Fruit fly (Drosophila melanogaster): ENCODE measurements around the gene CG14115.
A peak's percentile ranks its signal among the peaks of the same experiment; 100 is the strongest.

The CG14115 gene

DNA sequence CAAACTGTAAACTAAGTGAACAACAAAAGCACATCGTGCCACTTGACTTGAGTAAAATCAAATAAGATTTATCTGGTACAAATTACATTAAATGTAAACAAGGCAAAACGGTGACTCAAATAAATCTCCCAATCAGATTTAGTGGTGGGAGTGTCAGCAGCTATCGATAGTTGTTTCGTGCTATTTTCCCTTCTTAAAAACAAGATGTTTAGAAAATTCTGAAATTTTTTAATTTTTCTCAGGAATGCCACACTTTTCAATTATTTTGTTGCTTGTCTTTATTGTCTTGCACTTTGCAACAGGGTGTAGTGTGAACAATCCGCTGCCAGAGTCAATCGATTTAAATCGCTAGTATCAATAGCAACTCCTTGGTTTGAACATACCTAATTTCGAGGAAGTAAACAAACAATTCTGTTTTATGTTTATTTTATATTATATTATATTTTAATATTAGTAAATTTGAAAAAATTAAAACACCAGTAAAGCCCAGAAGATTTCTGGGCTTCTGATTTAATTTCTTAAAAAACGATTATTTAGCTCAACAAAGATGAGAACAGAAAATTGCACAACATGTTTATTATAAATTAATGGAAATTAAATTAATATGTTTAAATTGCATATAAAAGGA is 45.9 kb downstream of the CG14115 start, which contains the start of gene MICAL-like (continued):
- peak; percentile 85 for TF ChIP-seq row (GFP tag; IDR thresholded peaks at IDR 0.05)
- no peak for TF ChIP-seq CG12104 (GFP tag; optimal IDR thresholded peaks at IDR 0.05)
- TF ChIP-seq Atf6 (GFP tag; IDR thresholded peaks at IDR 0.05), result 0 out of 2 replicates have a peak, but pooled peaks have one; percentile 14
- no peak for TF ChIP-seq br (optimal IDR thresholded peaks at IDR 0.05)
- peak; percentile 72 for TF ChIP-seq bbx (GFP tag; IDR thresholded peaks at IDR 0.05; ENCODE audit: partially characterized antibody)
- peak; percentile 16; the same call in 1 of the 2 replicates for TF ChIP-seq CG17328 (GFP tag; IDR thresholded peaks at IDR 0.05)
- no peak for TF ChIP-seq CG11560 (tag; IDR thresholded peaks at IDR 0.05)
- peak; percentile 73 for TF ChIP-seq CG16813 (GFP tag; IDR thresholded peaks at IDR 0.05; ENCODE audit: partially characterized antibody)
- TF ChIP-seq CG18476 (GFP tag; optimal IDR thresholded peaks at IDR 0.05), result no peak
- peak; percentile 67 for TF ChIP-seq CG2129 (GFP tag; IDR thresholded peaks at IDR 0.05; ENCODE audit: partially characterized antibody)
- peak; percentile 49 for TF ChIP-seq Ada2b (GFP tag; IDR thresholded peaks at IDR 0.05)
- peak; percentile 71 for TF ChIP-seq CG7963 (GFP tag; IDR thresholded peaks at IDR 0.05; ENCODE audit: partially characterized antibody)
- peak; percentile 6; the same call in 1 of the 2 replicates for TF ChIP-seq Xrp1 (GFP tag; IDR thresholded peaks at IDR 0.05)
- peak; percentile 40; the same call in 1 of the 2 replicates for TF ChIP-seq al (GFP tag; IDR thresholded peaks at IDR 0.05)
- TF ChIP-seq Antp (GFP tag; optimal IDR thresholded peaks at IDR 0.05), result peak; percentile 47
- no peak for TF ChIP-seq CG5180 (GFP tag; optimal IDR thresholded peaks at IDR 0.05)
- peak; percentile 43 for TF ChIP-seq CG1603 (tag; optimal IDR thresholded peaks at IDR 0.05)
- peak; percentile 89 for TF ChIP-seq CG3995 (GFP tag; optimal IDR thresholded peaks at IDR 0.05)
- no peak for TF ChIP-seq CG13894 (tag; optimal IDR thresholded peaks at IDR 0.05)
- no peak for TF ChIP-seq CG30403 (GFP tag; optimal IDR thresholded peaks at IDR 0.05)
- peak in 1 of 2 experiments; percentile 89 for TF ChIP-seq insv (GFP tag; optimal IDR thresholded peaks at IDR 0.05)
- TF ChIP-seq B-H2 (GFP tag; optimal IDR thresholded peaks at IDR 0.05), result no peak
- no peak for TF ChIP-seq CG12071 (GFP tag; optimal IDR thresholded peaks at IDR 0.05)
- peak in 1 of 2 experiments; percentile 28 for TF ChIP-seq bsh (GFP tag; optimal IDR thresholded peaks at IDR 0.05)
- no peak for TF ChIP-seq grau (tag; optimal IDR thresholded peaks at IDR 0.05)
- peak; percentile 5 for TF ChIP-seq bab2 (GFP tag; optimal IDR thresholded peaks at IDR 0.05)
- TF ChIP-seq Six4 (GFP tag; optimal IDR thresholded peaks at IDR 0.05), result no peak
- no peak for TF ChIP-seq CG14667 (GFP tag; IDR thresholded peaks at IDR 0.05)
- no peak for TF ChIP-seq Awh (GFP tag; IDR thresholded peaks at IDR 0.05)
- no peak for TF ChIP-seq ara (GFP tag; IDR thresholded peaks at IDR 0.05)
- peak; percentile 21 for TF ChIP-seq Xbp1 (GFP tag; optimal IDR thresholded peaks at IDR 0.05)
- peak; percentile 88 for TF ChIP-seq Sry-δ (GFP tag; optimal IDR thresholded peaks at IDR 0.05)
- peak; percentile 45 for TF ChIP-seq CG33213 (GFP tag; optimal IDR thresholded peaks at IDR 0.05)
- no peak for TF ChIP-seq HmgD (GFP tag; optimal IDR thresholded peaks at IDR 0.05)
- no peak for TF ChIP-seq CG4854 (GFP tag; optimal IDR thresholded peaks at IDR 0.05)
- TF ChIP-seq Dref (GFP tag; IDR thresholded peaks at IDR 0.05), result peak; percentile 66
- TF ChIP-seq ken (GFP tag; IDR thresholded peaks at IDR 0.05), result peak; percentile 60; the same call in 1 of the 3 replicates
- TF ChIP-seq Opbp (GFP tag; IDR thresholded peaks at IDR 0.05; ENCODE audit: partially characterized antibody), result peak; percentile 54; the same call in 1 of the 3 replicates
- peak; percentile 33 for TF ChIP-seq CG2120 (GFP tag; optimal IDR thresholded peaks at IDR 0.05)
- peak; percentile 30 for TF ChIP-seq CG9817 (tag; optimal IDR thresholded peaks at IDR 0.05)
- peak; percentile 12; the same call in 1 of the 2 replicates for TF ChIP-seq CG6272 (GFP tag; IDR thresholded peaks at IDR 0.05)
- peak; percentile 13 for TF ChIP-seq CG5245 (GFP tag; optimal IDR thresholded peaks at IDR 0.05)
- TF ChIP-seq lbe (GFP tag; optimal IDR thresholded peaks at IDR 0.05), result no peak
- no peak for TF ChIP-seq eve (GFP tag; optimal IDR thresholded peaks at IDR 0.05)
- TF ChIP-seq slbo (GFP tag; IDR thresholded peaks at IDR 0.05), result peak; percentile 62
- peak; percentile 59 for TF ChIP-seq sob (GFP tag; IDR thresholded peaks at IDR 0.05)
- no peak for TF ChIP-seq prd (optimal IDR thresholded peaks at IDR 0.05)
- TF ChIP-seq prd (GFP tag; IDR thresholded peaks at IDR 0.05), result peak; percentile 51; the same call in 1 of the 3 replicates
- TF ChIP-seq Optix (GFP tag; IDR thresholded peaks at IDR 0.05), result 0 out of 3 replicates have a peak, but pooled peaks have one; percentile 33
- 0 out of 3 replicates have a peak, but pooled peaks have one; percentile 26 for TF ChIP-seq jigr1 (GFP tag; IDR thresholded peaks at IDR 0.05)
